Fruit fly (Drosophila melanogaster): ENCODE results near the gene CG15370.

Gene CG15370

dm6 chrX:9201866-9202681, 23.2 kb upstream of the CG15370 start (continued):
- TF ChIP-seq CG30403 (GFP tag; optimal IDR thresholded peaks at IDR 0.05) (peak; percentile 54), CG1529 (GFP tag; optimal IDR thresholded peaks at IDR 0.05) (no peak), NK7.1 (GFP tag; optimal IDR thresholded peaks at IDR 0.05) (no peak), grn (GFP tag; optimal IDR thresholded peaks at IDR 0.05) (peak; percentile 57), NC2α (GFP tag; optimal IDR thresholded peaks at IDR 0.05) (no peak), Trl (optimal IDR thresholded peaks at IDR 0.05) (peak in 1 of 2 experiments; percentile 9), Trl (GFP tag; optimal IDR thresholded peaks at IDR 0.05) (no peak), h (optimal IDR thresholded peaks at IDR 0.05) (no peak), CG10274 (GFP tag; optimal IDR thresholded peaks at IDR 0.05) (peak; percentile 67), chinmo (GFP tag; IDR thresholded peaks at IDR 0.05; ENCODE audit: partially characterized antibody) (no peak), tup (GFP tag; optimal IDR thresholded peaks at IDR 0.05) (no peak), Asciz (GFP tag; optimal IDR thresholded peaks at IDR 0.05) (no peak), CG10462 (GFP tag; optimal IDR thresholded peaks at IDR 0.05) (no peak), CG10431 (GFP tag; optimal IDR thresholded peaks at IDR 0.05) (no peak), toy (GFP tag; IDR thresholded peaks at IDR 0.05) (peak; percentile 66), CG10959 (GFP tag; IDR thresholded peaks at IDR 0.05) (0 out of 2 replicates have a peak, but pooled peaks have one; percentile 38), CG6791 (GFP tag; IDR thresholded peaks at IDR 0.05; ENCODE audit: partially characterized antibody) (no peak), CG6254 (GFP tag; optimal IDR thresholded peaks at IDR 0.05) (no peak), Dfd (GFP tag; optimal IDR thresholded peaks at IDR 0.05) (no peak), CG13123 (GFP tag; optimal IDR thresholded peaks at IDR 0.05) (no peak), ab (GFP tag; optimal IDR thresholded peaks at IDR 0.05) (no peak), CG10147 (GFP tag; optimal IDR thresholded peaks at IDR 0.05) (peak; percentile 35), shn (GFP tag; optimal IDR thresholded peaks at IDR 0.05) (no peak), Dad (GFP tag; optimal IDR thresholded peaks at IDR 0.05) (no peak), pho (GFP tag; optimal IDR thresholded peaks at IDR 0.05) (no peak), slp2 (GFP tag; optimal IDR thresholded peaks at IDR 0.05) (no peak), HLH4C (GFP tag; IDR thresholded peaks at IDR 0.05; ENCODE audit: partially characterized antibody) (no peak), Nf-YC (tag; optimal IDR thresholded peaks at IDR 0.05) (peak; percentile 56), cad (GFP tag; optimal IDR thresholded peaks at IDR 0.05) (no peak), Abd-B (GFP tag; optimal IDR thresholded peaks at IDR 0.05) (peak; percentile 66), dysf (GFP tag; IDR thresholded peaks at IDR 0.05) (peak; percentile 91), Jarid2 (GFP tag; optimal IDR thresholded peaks at IDR 0.05) (peak; percentile 47), CG8089 (GFP tag; optimal IDR thresholded peaks at IDR 0.05) (no peak), CG8290 (GFP tag; optimal IDR thresholded peaks at IDR 0.05) (no peak), CG8290 (tag; optimal IDR thresholded peaks at IDR 0.05) (peak in 1 of 2 experiments; percentile 84), sens-2 (GFP tag; IDR thresholded peaks at IDR 0.05) (no peak), Poxn (GFP tag; IDR thresholded peaks at IDR 0.05) (peak; percentile 65; the same call in 1 of the 2 replicates), mld (GFP tag; IDR thresholded peaks at IDR 0.05; ENCODE audit: partially characterized antibody) (no peak), E2f1 (GFP tag; IDR thresholded peaks at IDR 0.05) (peak; percentile 85), Dek (tag; optimal IDR thresholded peaks at IDR 0.05) (peak; percentile 82), hkb (optimal IDR thresholded peaks at IDR 0.05) (no peak), hkb (GFP tag; IDR thresholded peaks at IDR 0.05) (peak; percentile 64), pfk (GFP tag; optimal IDR thresholded peaks at IDR 0.05) (no peak), CG4707 (GFP tag; optimal IDR thresholded peaks at IDR 0.05) (no peak), CG6175 (GFP tag; IDR thresholded peaks at IDR 0.05) (peak; percentile 82), zf30C (GFP tag; optimal IDR thresholded peaks at IDR 0.05) (peak; percentile 79), CG6813 (GFP tag; optimal IDR thresholded peaks at IDR 0.05) (peak; percentile 68), H2.0 (GFP tag; IDR thresholded peaks at IDR 0.05) (peak; percentile 75; the same call in 1 of the 2 replicates), E2f2 (GFP tag; IDR thresholded peaks at IDR 0.05) (peak; percentile 36), CG10209 (GFP tag; optimal IDR thresholded peaks at IDR 0.05) (peak; percentile 74), CG6854 (GFP tag; optimal IDR thresholded peaks at IDR 0.05) (peak; percentile 59)
